Fruit fly (Drosophila melanogaster) whole organism, wandering third instar larva: ENCODE measurements around the gene CHKov2.

ENCODE experiments used
- Abd-B ChIP-seq: fragments of >200 bp; optimal IDR thresholded peaks from 2 replicates; lab custom pipeline; 2017; ENCODE audit warnings: missing biosample characterization, missing genetic modification characterization
- brk ChIP-seq: fragments of 200-800 bp; sonication (Bioruptor generic); optimal IDR thresholded peaks from 2 replicates; lab custom pipeline; 2016; ENCODE audit warnings: missing biosample characterization, mild to moderate bottlenecking, missing genetic modification characterization
- fru ChIP-seq: fragments of 200-800 bp; sonication (Bioruptor generic); optimal IDR thresholded peaks from 3 replicates; lab custom pipeline; 2016; ENCODE audit warnings: missing biosample characterization, mild to moderate bottlenecking, missing genetic modification characterization
- h ChIP-seq: fragments of 200-800 bp; sonication (Bioruptor generic); optimal IDR thresholded peaks from 3 replicates; lab custom pipeline; 2016; ENCODE audit warnings: missing biosample characterization, mild to moderate bottlenecking, missing genetic modification characterization
- pan ChIP-seq: fragments of >200 bp; optimal IDR thresholded peaks from 2 replicates; lab custom pipeline; 2017

DNA sequence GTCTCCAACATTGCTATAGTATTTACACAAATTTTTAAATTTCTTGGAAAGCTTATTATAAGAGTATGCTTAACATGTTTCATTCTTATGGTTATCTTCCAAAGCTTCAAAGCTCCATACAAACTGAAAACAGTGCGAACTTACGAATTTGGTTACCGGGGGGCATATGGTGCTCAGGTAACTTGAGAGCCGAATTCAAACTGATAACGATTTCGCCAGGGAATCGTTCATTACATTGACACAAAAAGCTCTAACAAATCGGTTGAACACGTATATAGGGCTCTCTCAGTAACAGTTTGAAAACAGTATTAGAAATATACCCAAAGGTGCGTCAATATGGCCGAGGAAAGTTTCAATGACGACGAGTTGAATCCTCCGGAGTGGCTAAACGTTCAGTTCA lies 30.4 kb downstream of the CHKov2 start, which contains the start of gene CG13659:
- TF ChIP-seq brk (GFP tag; lab: Kevin White, UChicago), result no peak
- TF ChIP-seq pan, result no peak
- no peak for TF ChIP-seq Abd-B (GFP tag; lab: Kevin White, UChicago)
- no peak for TF ChIP-seq h
- no peak for TF ChIP-seq fru (GFP tag; lab: Kevin White, UChicago)
